Fruit fly (Drosophila melanogaster) whole organism, prepupa: ENCODE measurements around the gene CG3698.
A peak's percentile ranks its signal among the peaks of the same experiment; 100 is the strongest.

Experiments
- CG10669 ChIP-seq: fragments of 200-800 bp; sonication (Bioruptor generic); optimal IDR thresholded peaks from 3 replicates; lab custom pipeline; 2018; ENCODE audit warnings: missing biosample characterization, mild to moderate bottlenecking, missing genetic modification characterization, moderate library complexity
- CG1621 ChIP-seq: fragments of 200-800 bp; sonication (Bioruptor generic); optimal IDR thresholded peaks from 3 replicates; lab custom pipeline; 2018; ENCODE audit warnings: missing biosample characterization, mild to moderate bottlenecking, missing genetic modification characterization
- CG31627 ChIP-seq: fragments of 200-800 bp; sonication (Bioruptor generic); optimal IDR thresholded peaks from 3 replicates; lab custom pipeline; 2016; ENCODE audit warnings: missing biosample characterization, missing genetic modification characterization
- Eip75B ChIP-seq: fragments of 200-800 bp; sonication (Bioruptor generic); optimal IDR thresholded peaks from 3 replicates; lab custom pipeline; 2016; ENCODE audit warnings: missing biosample characterization, missing genetic modification characterization
- Eip78C ChIP-seq: fragments of 200-800 bp; sonication (Bioruptor generic); peaks from one replicate; lab custom pipeline; 2016; ENCODE audit warnings: missing biosample characterization, missing genetic modification characterization
- Ets21C ChIP-seq: fragments of 200-800 bp; sonication (Bioruptor generic); optimal IDR thresholded peaks from 3 replicates; lab custom pipeline; 2016; ENCODE audit warnings: missing biosample characterization, missing genetic modification characterization
- Gug ChIP-seq: fragments of 200-800 bp; sonication (Bioruptor generic); IDR thresholded peaks from 2 replicates; pipeline ENCODE4 v1.3.6; 2022; ENCODE audit warnings: missing biosample characterization, missing genetic modification characterization
- Hr38 ChIP-seq: sonication (Bioruptor generic); optimal IDR thresholded peaks from 2 replicates; lab custom pipeline; 2016; ENCODE audit warnings: missing biosample characterization, missing genetic modification characterization
- Smox ChIP-seq: fragments of 200-800 bp; sonication (Bioruptor generic); optimal IDR thresholded peaks from 3 replicates; lab custom pipeline; 2016; ENCODE audit warnings: missing biosample characterization, missing genetic modification characterization
- fd59A ChIP-seq: fragments of 200-800 bp; sonication (Bioruptor generic); optimal IDR thresholded peaks from 2 replicates; lab custom pipeline; 2017; ENCODE audit warnings: missing biosample characterization, mild to moderate bottlenecking, missing genetic modification characterization, missing genetic modification reagents
- net ChIP-seq: fragments of 200-800 bp; sonication (Bioruptor generic); optimal IDR thresholded peaks from 3 replicates; lab custom pipeline; 2016; ENCODE audit warnings: missing biosample characterization, missing genetic modification characterization

DNA sequence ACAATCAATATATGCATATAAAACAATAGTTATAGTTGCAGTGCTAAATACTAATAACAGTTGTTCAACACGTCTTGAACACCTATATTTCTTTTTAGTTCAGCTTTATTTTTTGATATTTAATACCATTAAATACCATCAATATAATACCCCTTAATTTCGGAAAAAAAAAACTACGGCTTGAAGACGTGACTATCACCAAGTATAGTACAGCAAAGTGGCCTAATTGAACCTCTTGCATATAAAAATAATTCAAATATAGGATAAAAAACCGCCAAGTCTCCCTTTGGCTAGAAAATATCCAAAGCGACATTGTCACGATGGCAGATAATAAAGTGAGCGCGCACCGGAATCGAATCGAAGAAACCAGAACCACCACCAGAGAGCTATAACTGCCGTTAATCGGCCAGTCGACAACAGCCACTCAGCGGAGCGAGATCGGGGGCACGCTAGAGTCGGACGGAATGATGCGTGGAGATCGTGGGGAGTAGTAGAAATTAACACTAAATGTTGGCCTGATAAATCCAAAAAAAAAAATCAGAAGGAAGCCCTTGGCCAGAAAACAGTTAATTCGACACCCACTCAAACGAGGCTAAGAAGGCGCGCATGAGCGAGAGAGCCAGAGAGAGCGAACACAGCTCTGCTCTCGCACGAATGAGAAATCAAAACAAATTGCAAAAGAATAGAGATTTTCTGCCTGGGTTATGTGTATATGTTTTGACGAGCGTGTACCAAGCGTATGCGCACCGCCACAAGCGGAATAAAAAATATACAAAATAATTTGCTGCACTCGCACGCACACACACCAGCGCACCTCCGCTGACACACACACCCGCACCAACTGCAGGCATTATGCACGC lies 13.1 kb downstream of the CG3698 start:
- TF ChIP-seq Eip78C (GFP tag; lab: Kevin White, UChicago) (peak; percentile 91), Smox (GFP tag; lab: Kevin White, UChicago) (peak; percentile 57), net (GFP tag; lab: Kevin White, UChicago) (peak; percentile 38), CG31627 (GFP tag; lab: Kevin White, UChicago) (peak; percentile 25), Ets21C (GFP tag; lab: Kevin White, UChicago) (no peak), Gug (GFP tag; lab: Robert Waterston, UW) (no peak), fd59A (GFP tag; lab: Kevin White, UChicago) (no peak), CG10669 (GFP tag; lab: Kevin White, UChicago) (no peak), CG1621 (no peak), Eip75B (GFP tag; lab: Kevin White, UChicago) (peak; percentile 28), Hr38 (GFP tag; lab: Kevin White, UChicago) (no peak)
